Worm (Caenorhabditis elegans): ENCODE results near the gene dcaf-1.

- TF ChIP-seq nhr-6 (tag; optimal IDR thresholded peaks at IDR 0.05) (no peak), daf-16 (GFP tag; optimal IDR thresholded peaks at IDR 0.05) (no peak), daf-16 (tag; optimal IDR thresholded peaks at IDR 0.05) (no peak), nhr-111 (GFP tag; optimal IDR thresholded peaks at IDR 0.05) (no peak), egl-27 (tag; optimal IDR thresholded peaks at IDR 0.05) (no peak), jun-1 (tag; optimal IDR thresholded peaks at IDR 0.05) (no peak), skn-1 (tag; optimal IDR thresholded peaks at IDR 0.05) (no peak), T26A8.4 (GFP tag; IDR thresholded peaks at IDR 0.05) (no peak), fos-1 (tag; optimal IDR thresholded peaks at IDR 0.05) (no peak)
Observed at ce11 chrIV:9712782-9713181, 6.3 kb upstream of the dcaf-1 start, which contains the start of gene K01H12.4.
